Worm (Caenorhabditis elegans): ENCODE data around the gene sms-3.

Gene sms-3

ce11 chrIII:1598927-1599326 lies 2.0 kb downstream of the sms-3 start:
- TF ChIP-seq ces-1 (GFP tag; optimal IDR thresholded peaks at IDR 0.05) (no peak), nhr-12 (tag; optimal IDR thresholded peaks at IDR 0.05) (no peak), nhr-2 (tag; optimal IDR thresholded peaks at IDR 0.05) (no peak), ceh-43 (GFP tag; optimal IDR thresholded peaks at IDR 0.05) (no peak), unc-120 (tag; optimal IDR thresholded peaks at IDR 0.05; ENCODE audit: poor library complexity, severe bottlenecking) (no peak), sem-2 (GFP tag; optimal IDR thresholded peaks at IDR 0.05) (no peak), lin-13 (tag; optimal IDR thresholded peaks at IDR 0.05) (no peak), pha-4 (tag; optimal IDR thresholded peaks at IDR 0.05) (no peak), ham-2 (GFP tag; optimal IDR thresholded peaks at IDR 0.05) (no peak), cnd-1 (tag; optimal IDR thresholded peaks at IDR 0.05) (no peak), mab-5 (tag; optimal IDR thresholded peaks at IDR 0.05) (no peak), lsy-2 (tag; optimal IDR thresholded peaks at IDR 0.05) (no peak), mep-1 (tag; optimal IDR thresholded peaks at IDR 0.05) (no peak), unc-62 (GFP tag; optimal IDR thresholded peaks at IDR 0.05) (no peak), elt-1 (tag; optimal IDR thresholded peaks at IDR 0.05; ENCODE audit: borderline replicate concordance, insufficient read depth) (no peak), blmp-1 (tag; optimal IDR thresholded peaks at IDR 0.05) (no peak), ceh-39 (tag; optimal IDR thresholded peaks at IDR 0.05) (no peak)

DNA sequence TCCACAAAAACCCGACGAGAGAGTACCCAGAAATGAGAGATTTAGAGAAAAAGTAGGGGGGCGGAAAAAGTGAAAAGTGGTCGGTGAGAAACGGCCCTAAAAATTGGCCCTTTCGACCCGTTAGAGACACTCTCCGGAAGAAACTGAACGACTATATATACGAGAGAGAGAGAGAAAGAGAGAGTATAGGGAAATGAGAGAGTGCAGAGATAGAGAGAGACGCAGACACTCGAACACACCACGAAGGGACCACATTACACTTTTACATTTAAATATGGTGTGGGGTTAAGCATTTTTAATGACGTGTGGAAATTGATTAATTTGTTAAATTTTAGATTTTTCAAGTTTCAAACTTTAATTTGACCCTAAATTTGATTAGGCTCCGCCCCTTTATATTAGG lies 9.3 kb downstream of the sms-3 start:
- no peak for TF ChIP-seq nhr-237 (tag; optimal IDR thresholded peaks at IDR 0.05)
- TF ChIP-seq unc-62 (GFP tag; optimal IDR thresholded peaks at IDR 0.05) = peak; percentile 13
- TF ChIP-seq ceh-43 (GFP tag; optimal IDR thresholded peaks at IDR 0.05) = no peak
- peak; percentile 68 for TF ChIP-seq ces-1 (GFP tag; optimal IDR thresholded peaks at IDR 0.05)
- peak; percentile 68 for TF ChIP-seq unc-120 (tag; optimal IDR thresholded peaks at IDR 0.05; ENCODE audit: poor library complexity, severe bottlenecking)
- peak; percentile 59 for TF ChIP-seq mep-1 (tag; optimal IDR thresholded peaks at IDR 0.05)
- peak; percentile 34 for TF ChIP-seq nhr-2 (tag; optimal IDR thresholded peaks at IDR 0.05)
- TF ChIP-seq lsy-2 (tag; optimal IDR thresholded peaks at IDR 0.05) = peak; percentile 13
- peak; percentile 13 for TF ChIP-seq drap-1 (GFP tag; optimal IDR thresholded peaks at IDR 0.05)
- peak; percentile 30 for TF ChIP-seq hlh-1 (tag; optimal IDR thresholded peaks at IDR 0.05)
- TF ChIP-seq elt-3 (tag; optimal IDR thresholded peaks at IDR 0.05) = no peak
- TF ChIP-seq ceh-83 (GFP tag; optimal IDR thresholded peaks at IDR 0.05) = peak; percentile 16

DNA sequence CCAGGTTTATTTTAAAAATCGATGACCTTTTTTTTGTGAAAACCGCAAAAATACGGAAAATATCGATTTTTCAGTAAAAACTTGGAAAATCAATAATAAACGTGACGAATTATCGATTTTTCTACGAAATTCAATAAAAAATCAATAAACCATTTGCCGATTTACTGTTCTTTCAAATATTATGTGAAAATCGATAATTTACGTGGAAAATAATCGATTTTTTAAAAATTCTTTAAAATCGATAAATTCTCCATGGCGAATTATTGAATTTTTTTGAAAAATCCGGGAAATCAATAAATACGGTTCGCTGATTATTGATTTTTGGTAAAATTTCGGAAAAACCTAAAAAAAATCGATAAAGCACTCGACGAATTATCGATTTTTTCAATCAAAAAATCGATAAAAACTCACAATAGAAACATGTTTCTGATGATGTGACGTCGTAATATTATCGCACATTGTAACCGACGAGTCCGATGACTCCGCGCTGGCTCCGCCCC lies 16.7 kb downstream of the sms-3 start:
- TF ChIP-seq ces-1 (GFP tag; optimal IDR thresholded peaks at IDR 0.05) (no peak), hlh-1 (tag; optimal IDR thresholded peaks at IDR 0.05) (no peak), mep-1 (tag; optimal IDR thresholded peaks at IDR 0.05) (no peak), blmp-1 (tag; optimal IDR thresholded peaks at IDR 0.05) (no peak), ceh-83 (GFP tag; optimal IDR thresholded peaks at IDR 0.05) (no peak), M03D4.4 (tag; optimal IDR thresholded peaks at IDR 0.05) (no peak), ham-2 (GFP tag; optimal IDR thresholded peaks at IDR 0.05) (no peak)

- no peak for TF ChIP-seq nhr-28 (tag; optimal IDR thresholded peaks at IDR 0.05)
- no peak for TF ChIP-seq nhr-12 (tag; optimal IDR thresholded peaks at IDR 0.05)
- TF ChIP-seq M03D4.4 (tag; optimal IDR thresholded peaks at IDR 0.05) = no peak
- TF ChIP-seq drap-1 (GFP tag; optimal IDR thresholded peaks at IDR 0.05) = no peak
- no peak for TF ChIP-seq nhr-237 (tag; optimal IDR thresholded peaks at IDR 0.05)
- TF ChIP-seq ztf-11 (tag; optimal IDR thresholded peaks at IDR 0.05) = no peak
- no peak for TF ChIP-seq ceh-83 (GFP tag; optimal IDR thresholded peaks at IDR 0.05)
- TF ChIP-seq snpc-4 (tag; optimal IDR thresholded peaks at IDR 0.05) = no peak
- TF ChIP-seq flh-1 (GFP tag; optimal IDR thresholded peaks at IDR 0.05) = no peak
- TF ChIP-seq ceh-39 (tag; optimal IDR thresholded peaks at IDR 0.05) = no peak
- no peak for TF ChIP-seq unc-120 (tag; optimal IDR thresholded peaks at IDR 0.05; ENCODE audit: poor library complexity, severe bottlenecking)
- TF ChIP-seq nhr-76 (tag; optimal IDR thresholded peaks at IDR 0.05) = no peak
- TF ChIP-seq mep-1 (tag; optimal IDR thresholded peaks at IDR 0.05) = no peak
- TF ChIP-seq unc-62 (GFP tag; optimal IDR thresholded peaks at IDR 0.05) = no peak
- no peak for TF ChIP-seq nhr-2 (tag; optimal IDR thresholded peaks at IDR 0.05)
- TF ChIP-seq zip-8 (tag; optimal IDR thresholded peaks at IDR 0.05) = no peak
- TF ChIP-seq cnd-1 (tag; optimal IDR thresholded peaks at IDR 0.05) = no peak
- no peak for TF ChIP-seq sem-2 (GFP tag; optimal IDR thresholded peaks at IDR 0.05)
Measured at ce11 chrIII:1583529-1583928, 17.4 kb downstream of the sms-3 start.

DNA sequence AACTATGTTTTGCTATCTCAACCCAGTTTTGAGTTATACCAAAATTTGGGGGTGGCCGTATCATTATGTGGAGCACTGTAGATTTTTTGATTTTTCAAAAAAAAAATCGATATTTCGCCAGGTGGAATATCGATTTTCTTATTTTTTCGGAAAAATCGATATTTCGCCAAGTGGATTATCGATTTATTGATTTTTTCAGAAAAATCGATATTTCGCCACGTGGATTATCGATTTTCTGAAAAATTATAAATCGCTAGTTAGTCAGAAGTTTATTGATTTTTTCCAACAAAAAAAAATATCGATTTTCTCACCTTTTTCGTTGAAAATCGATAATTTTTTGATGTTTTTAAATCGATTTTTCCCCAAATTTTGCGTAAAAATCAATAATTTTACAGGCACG lies 20.8 kb downstream of the sms-3 start:
- TF ChIP-seq nhr-76 (tag; optimal IDR thresholded peaks at IDR 0.05) = no peak
- no peak for TF ChIP-seq cnd-1 (tag; optimal IDR thresholded peaks at IDR 0.05)
- no peak for TF ChIP-seq lin-13 (tag; optimal IDR thresholded peaks at IDR 0.05)
- TF ChIP-seq unc-39 (tag; optimal IDR thresholded peaks at IDR 0.05) = no peak
- no peak for TF ChIP-seq M03D4.4 (tag; optimal IDR thresholded peaks at IDR 0.05)
- no peak for TF ChIP-seq nhr-237 (tag; optimal IDR thresholded peaks at IDR 0.05)
- TF ChIP-seq sptf-1 (tag; optimal IDR thresholded peaks at IDR 0.05) = no peak
- no peak for TF ChIP-seq lsy-2 (tag; optimal IDR thresholded peaks at IDR 0.05)
- TF ChIP-seq snpc-4 (tag; optimal IDR thresholded peaks at IDR 0.05) = no peak
- no peak for TF ChIP-seq nhr-2 (tag; optimal IDR thresholded peaks at IDR 0.05)
- TF ChIP-seq drap-1 (GFP tag; optimal IDR thresholded peaks at IDR 0.05) = no peak
- TF ChIP-seq hlh-1 (tag; optimal IDR thresholded peaks at IDR 0.05) = no peak
- no peak for TF ChIP-seq ces-1 (GFP tag; optimal IDR thresholded peaks at IDR 0.05)
- TF ChIP-seq sem-2 (GFP tag; optimal IDR thresholded peaks at IDR 0.05) = no peak
- no peak for TF ChIP-seq mab-5 (tag; optimal IDR thresholded peaks at IDR 0.05)
- TF ChIP-seq pha-4 (tag; optimal IDR thresholded peaks at IDR 0.05) = no peak
- no peak for TF ChIP-seq elt-1 (tag; optimal IDR thresholded peaks at IDR 0.05; ENCODE audit: borderline replicate concordance, insufficient read depth)
- no peak for TF ChIP-seq lin-32 (GFP tag; optimal IDR thresholded peaks at IDR 0.05)
- no peak for TF ChIP-seq ceh-39 (tag; optimal IDR thresholded peaks at IDR 0.05)
- no peak for TF ChIP-seq ceh-43 (GFP tag; optimal IDR thresholded peaks at IDR 0.05)

All from whole organism, mixed stage, embryonic.